Worm (Caenorhabditis elegans): ENCODE results near the gene F01D5.5.

Gene F01D5.5

DNA sequence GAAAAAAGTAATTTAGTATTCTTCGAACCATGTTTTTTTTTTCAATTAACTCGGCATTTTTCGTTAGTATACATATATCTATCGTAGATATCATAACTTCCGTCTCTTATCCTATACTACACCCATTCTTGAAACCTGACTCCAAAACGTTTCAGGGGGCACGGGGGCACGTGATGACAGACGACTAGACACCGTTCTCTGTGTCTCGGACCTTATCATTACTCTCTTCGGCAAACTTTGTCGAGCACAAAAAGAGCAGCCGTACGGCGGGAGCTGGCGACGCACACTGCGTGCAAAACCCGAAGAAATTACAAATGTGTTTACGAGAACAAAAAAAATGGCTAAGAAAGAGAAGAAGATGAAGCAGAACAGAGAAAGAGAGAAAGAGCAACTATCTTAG lies 42.1 kb upstream of the F01D5.5 start:
- TF ChIP-seq hlh-11 (tag; optimal IDR thresholded peaks at IDR 0.05): peak; percentile 93
- TF ChIP-seq gei-8 (GFP tag; optimal IDR thresholded peaks at IDR 0.05): peak; percentile 18
- TF ChIP-seq pha-4 (GFP tag; IDR thresholded peaks at IDR 0.05): peak; percentile 57; the same call in 1 of the 2 replicates
- no peak for TF ChIP-seq pha-4 (tag; optimal IDR thresholded peaks at IDR 0.05)
- TF ChIP-seq mdl-1 (tag; optimal IDR thresholded peaks at IDR 0.05): peak; percentile 64 to 93
- TF ChIP-seq lin-1 (GFP tag; IDR thresholded peaks at IDR 0.05): peak; percentile 77; the same call in 1 of the 2 replicates
- peak; percentile 87 for TF ChIP-seq nhr-48 (tag; optimal IDR thresholded peaks at IDR 0.05)
- TF ChIP-seq spr-1 (tag; optimal IDR thresholded peaks at IDR 0.05): peak; percentile 20
- TF ChIP-seq nhr-76 (tag; optimal IDR thresholded peaks at IDR 0.05): no peak
- peak in 1 of 2 experiments; percentile 93 for TF ChIP-seq unc-62 (GFP tag; optimal IDR thresholded peaks at IDR 0.05 in 1 of 2)
- peak; percentile 50 for TF ChIP-seq unc-62 (tag; optimal IDR thresholded peaks at IDR 0.05)
- TF ChIP-seq hif-1 (tag; optimal IDR thresholded peaks at IDR 0.05): peak; percentile 72 to 97
- TF ChIP-seq nhr-6 (tag; optimal IDR thresholded peaks at IDR 0.05): peak; percentile 25
- TF ChIP-seq zfp-3 (GFP tag; conservative IDR thresholded peaks at IDR 0.05): no peak
- TF ChIP-seq mxl-3 (GFP tag; optimal IDR thresholded peaks at IDR 0.05): peak; percentile 63
- peak; percentile 30 for TF ChIP-seq ztf-7 (tag; optimal IDR thresholded peaks at IDR 0.05)
- peak; percentile 92 for TF ChIP-seq nhr-28 (tag; optimal IDR thresholded peaks at IDR 0.05)
- TF ChIP-seq rbr-2 (tag; optimal IDR thresholded peaks at IDR 0.05): peak; percentile 55
- peak in 1 of 2 experiments; percentile 40 for TF ChIP-seq daf-16 (GFP tag; optimal IDR thresholded peaks at IDR 0.05)
- TF ChIP-seq daf-16 (tag; optimal IDR thresholded peaks at IDR 0.05): peak; percentile 95
- 0 out of 4 replicates have a peak, but pooled peaks of 1 of the 2 experiments have one; percentile 41 for TF ChIP-seq madf-5 (GFP tag; IDR thresholded peaks at IDR 0.05)
- TF ChIP-seq unc-130 (GFP tag; optimal IDR thresholded peaks at IDR 0.05): no peak
- TF ChIP-seq ces-1 (GFP tag; optimal IDR thresholded peaks at IDR 0.05): no peak
- TF ChIP-seq daf-8 (GFP tag; IDR thresholded peaks at IDR 0.05): no peak
- TF ChIP-seq lin-29 (GFP tag; IDR thresholded peaks at IDR 0.05): no peak
- peak; percentile 13 for TF ChIP-seq jun-1 (tag; optimal IDR thresholded peaks at IDR 0.05)
- TF ChIP-seq madf-9 (GFP tag; conservative IDR thresholded peaks at IDR 0.05): no peak
- TF ChIP-seq dve-1 (tag; optimal IDR thresholded peaks at IDR 0.05; ENCODE audit: insufficient read depth): peak; percentile 96
- TF ChIP-seq Y48G9A.11 (GFP tag; IDR thresholded peaks at IDR 0.05): no peak
- TF ChIP-seq zfp-2 (tag; optimal IDR thresholded peaks at IDR 0.05): no peak
- peak; percentile 77; the same call in 1 of the 2 replicates for TF ChIP-seq nhr-42 (GFP tag; IDR thresholded peaks at IDR 0.05)
- TF ChIP-seq Y5F2A.4 (GFP tag; optimal IDR thresholded peaks at IDR 0.05): no peak
- no peak for TF ChIP-seq ceh-82 (tag; optimal IDR thresholded peaks at IDR 0.05)
- no peak for TF ChIP-seq D1046.2 (GFP tag; IDR thresholded peaks at IDR 0.05)
- TF ChIP-seq F49E8.2 (tag; optimal IDR thresholded peaks at IDR 0.05; ENCODE audit: borderline replicate concordance): no peak
- TF ChIP-seq set-16 (GFP tag; IDR thresholded peaks at IDR 0.05): peak; percentile 61
- no peak for TF ChIP-seq egl-43 (GFP tag; IDR thresholded peaks at IDR 0.05)
- TF ChIP-seq T20F7.1 (GFP tag; optimal IDR thresholded peaks at IDR 0.05): peak; percentile 49
- peak; percentile 49 for TF ChIP-seq F37D6.2 (tag; optimal IDR thresholded peaks at IDR 0.05)
- TF ChIP-seq mes-2 (tag; optimal IDR thresholded peaks at IDR 0.05; ENCODE audit: poor library complexity, severe bottlenecking): peak; percentile 64
- no peak for TF ChIP-seq sdz-12 (GFP tag; optimal IDR thresholded peaks at IDR 0.05)
- no peak for TF ChIP-seq egl-27 (tag; optimal IDR thresholded peaks at IDR 0.05)
- peak; percentile 40 for TF ChIP-seq lin-38 (GFP tag; IDR thresholded peaks at IDR 0.05)
- TF ChIP-seq T26A8.4 (GFP tag; IDR thresholded peaks at IDR 0.05): no peak
- no peak for TF ChIP-seq saeg-2 (GFP tag; IDR thresholded peaks at IDR 0.05)
- TF ChIP-seq lin-15B (tag; optimal IDR thresholded peaks at IDR 0.05): no peak
- TF ChIP-seq snpc-4 (tag; optimal IDR thresholded peaks at IDR 0.05): no peak
- TF ChIP-seq skn-1 (tag; optimal IDR thresholded peaks at IDR 0.05): no peak
- TF ChIP-seq nhr-102 (tag; optimal IDR thresholded peaks at IDR 0.05): peak; percentile 62
- no peak for TF ChIP-seq ztf-11 (tag; optimal IDR thresholded peaks at IDR 0.05)
- TF ChIP-seq tag-97 (GFP tag; IDR thresholded peaks at IDR 0.05): no peak
- TF ChIP-seq F10B5.3 (tag; optimal IDR thresholded peaks at IDR 0.05): no peak
